Worm (Caenorhabditis elegans) whole organism, L2 larva: ENCODE measurements around the gene tsen-2.

ENCODE experiments used
- C34F6.9 ChIP-seq: fragments of 150-350 bp; optimal IDR thresholded peaks from 2 replicates; lab custom pipeline; 2014; ENCODE audit warnings: missing biosample characterization, missing genetic modification characterization
- F13H6.1 ChIP-seq: sonication (generic microtip); optimal IDR thresholded peaks from 2 replicates; lab custom pipeline; 2016; ENCODE audit warnings: missing genetic modification characterization, missing compliant biosample characterization
- R02D3.7 ChIP-seq: fragments of 150-350 bp; optimal IDR thresholded peaks from 2 replicates; lab custom pipeline; 2014; ENCODE audit warnings: missing biosample characterization, missing genetic modification characterization
- Y55F3AM.14 ChIP-seq: fragments of 200-800 bp; sonication (Bioruptor generic); optimal IDR thresholded peaks from 2 replicates; lab custom pipeline; 2018; ENCODE audit warnings: mild to moderate bottlenecking, missing genetic modification characterization, missing compliant biosample characterization
- aly-2 ChIP-seq: fragments of 150-350 bp; optimal IDR thresholded peaks from 2 replicates; lab custom pipeline; 2014; ENCODE audit warnings: missing biosample characterization, missing genetic modification characterization
- ceh-16 ChIP-seq: fragments of 150-350 bp; optimal IDR thresholded peaks from 2 replicates; lab custom pipeline; 2014; ENCODE audit warnings: missing biosample characterization, missing genetic modification characterization
- ceh-82 ChIP-seq: fragments of 150-350 bp; optimal IDR thresholded peaks from 2 replicates; lab custom pipeline; 2014; ENCODE audit warnings: missing biosample characterization, missing genetic modification characterization
- crh-2 ChIP-seq: sonication (generic microtip); optimal IDR thresholded peaks from 2 replicates; lab custom pipeline; 2017; ENCODE audit warnings: missing biosample characterization, missing genetic modification characterization
- dmd-4 ChIP-seq: sonication (generic microtip); optimal IDR thresholded peaks from 2 replicates; lab custom pipeline; 2017; ENCODE audit warnings: missing biosample characterization, missing genetic modification characterization
- egl-27 ChIP-seq: sonication (generic microtip); optimal IDR thresholded peaks from 3 replicates; lab custom pipeline; 2017; ENCODE audit warnings: missing biosample characterization, missing genetic modification reagents, missing genetic modification characterization
- elt-1 ChIP-seq: fragments of 150-350 bp; optimal IDR thresholded peaks from 2 replicates; lab custom pipeline; 2014; ENCODE audit warnings: missing biosample characterization, missing genetic modification characterization
- fos-1 ChIP-seq: fragments of 150-350 bp; optimal IDR thresholded peaks from 2 replicates; lab custom pipeline; 2014; ENCODE audit warnings: missing biosample characterization, missing genetic modification characterization
- gmeb-1 ChIP-seq: fragments of 150-350 bp; optimal IDR thresholded peaks from 2 replicates; lab custom pipeline; 2014; ENCODE audit warnings: missing biosample characterization, missing genetic modification characterization
- lin-11 ChIP-seq: fragments of 150-350 bp; sonication (generic microtip); optimal IDR thresholded peaks from 2 replicates; lab custom pipeline; 2014; ENCODE audit warnings: missing biosample characterization, missing genetic modification characterization, inconsistent platforms, mixed read lengths
- lin-13 ChIP-seq: fragments of 150-350 bp; optimal IDR thresholded peaks from 2 replicates; lab custom pipeline; 2014; ENCODE audit warnings: missing biosample characterization, missing genetic modification reagents, missing genetic modification characterization
- lin-39 ChIP-seq: fragments of 150-350 bp; optimal IDR thresholded peaks from 2 replicates; lab custom pipeline; 2014; ENCODE audit warnings: missing biosample characterization, missing genetic modification reagents, missing genetic modification characterization
- lsy-2 ChIP-seq, 2 experiments: fragments of 150-350 bp in 1 of 2; sonication (generic microtip) in 1 of 2; optimal IDR thresholded peaks; 2 replicates each; lab custom pipeline; 2014 to 2017; ENCODE audit warnings: missing biosample characterization in 2 of 2, missing genetic modification characterization in 2 of 2
- mbf-1 ChIP-seq: sonication (generic microtip); optimal IDR thresholded peaks from 2 replicates; lab custom pipeline; 2017; ENCODE audit warnings: missing biosample characterization, missing genetic modification characterization
- mdl-1 ChIP-seq, 2 experiments: fragments of 150-350 bp in 1 of 2; sonication (generic microtip) in 1 of 2; optimal IDR thresholded peaks; 2 replicates each; lab custom pipeline; 2017; ENCODE audit warnings: missing biosample characterization in 2 of 2, missing genetic modification characterization in 2 of 2
- nhr-11 ChIP-seq: fragments of 150-350 bp; optimal IDR thresholded peaks from 2 replicates; lab custom pipeline; 2014; ENCODE audit warnings: missing biosample characterization, missing genetic modification characterization
- nhr-12 ChIP-seq: fragments of 150-350 bp; optimal IDR thresholded peaks from 2 replicates; lab custom pipeline; 2014; ENCODE audit warnings: missing biosample characterization, missing genetic modification characterization
- nhr-21 ChIP-seq: fragments of 150-350 bp; optimal IDR thresholded peaks from 2 replicates; lab custom pipeline; 2014; ENCODE audit warnings: missing biosample characterization, missing genetic modification characterization
- nhr-23 ChIP-seq: fragments of 150-350 bp; optimal IDR thresholded peaks from 2 replicates; lab custom pipeline; 2014; ENCODE audit warnings: missing biosample characterization, missing genetic modification reagents, missing genetic modification characterization
- nhr-237 ChIP-seq: fragments of 150-350 bp; optimal IDR thresholded peaks from 2 replicates; lab custom pipeline; 2014; ENCODE audit warnings: missing biosample characterization, missing genetic modification characterization
- nhr-6 ChIP-seq: fragments of 150-350 bp; optimal IDR thresholded peaks from 2 replicates; lab custom pipeline; 2014; ENCODE audit warnings: missing biosample characterization, missing genetic modification characterization
- peb-1 ChIP-seq: fragments of 150-350 bp; optimal IDR thresholded peaks from 2 replicates; lab custom pipeline; 2014; ENCODE audit warnings: missing biosample characterization, missing genetic modification characterization
- sem-4 ChIP-seq: fragments of 150-350 bp; optimal IDR thresholded peaks from 2 replicates; lab custom pipeline; 2014; ENCODE audit warnings: missing biosample characterization, missing genetic modification reagents, missing genetic modification characterization
- sma-9 ChIP-seq, 2 experiments: fragments of 150-350 bp in 1 of 2; sonication (generic microtip) in 1 of 2; optimal IDR thresholded peaks; 2 replicates each; lab custom pipeline; 2014 to 2016; ENCODE audit warnings: missing genetic modification characterization in 2 of 2, mild to moderate bottlenecking in 1 of 2, missing biosample characterization in 1 of 2, missing compliant biosample characterization in 1 of 2, missing genetic modification reagents in 1 of 2, moderate library complexity in 1 of 2
- snpc-4 ChIP-seq: fragments of 150-350 bp; optimal IDR thresholded peaks from 2 replicates; lab custom pipeline; 2014; ENCODE audit warnings: missing biosample characterization, missing genetic modification characterization
- unc-55 ChIP-seq: fragments of 150-350 bp; sonication (generic microtip); optimal IDR thresholded peaks from 3 replicates; lab custom pipeline; 2014; ENCODE audit warnings: missing biosample characterization, missing genetic modification reagents, missing genetic modification characterization
- zag-1 ChIP-seq: fragments of 150-350 bp; optimal IDR thresholded peaks from 2 replicates; lab custom pipeline; 2014; ENCODE audit warnings: missing biosample characterization, missing genetic modification characterization
- ztf-4 ChIP-seq: fragments of 150-350 bp; optimal IDR thresholded peaks from 2 replicates; lab custom pipeline; 2014; ENCODE audit warnings: missing biosample characterization, missing genetic modification characterization

The tsen-2 gene

DNA sequence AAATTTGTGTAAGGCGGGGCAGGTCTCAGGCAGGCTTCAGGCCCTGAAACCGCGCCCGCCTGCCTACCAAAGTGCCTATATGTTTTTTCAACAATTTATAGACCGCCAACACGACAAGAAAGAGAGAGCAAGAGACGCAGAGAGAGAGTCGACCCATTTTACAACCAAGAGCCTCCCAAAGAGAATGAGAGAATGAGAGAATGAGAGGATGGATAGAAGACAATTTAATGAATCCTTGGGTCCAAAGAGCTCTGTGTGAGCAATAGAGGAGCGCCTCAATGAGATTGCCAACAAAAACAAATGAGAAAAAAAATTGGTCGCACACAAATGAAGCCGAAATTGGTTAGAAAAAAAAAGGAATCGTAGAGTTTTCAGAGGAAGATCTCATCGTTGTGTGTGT, 39.8 kb upstream of the tsen-2 start (continued):
- no peak for TF ChIP-seq mbf-1 (tag; lab: Kevin White, UChicago)
- no peak for TF ChIP-seq egl-27 (tag; lab: Kevin White, UChicago)
- TF ChIP-seq nhr-237, result no peak
- TF ChIP-seq aly-2 (tag; lab: Kevin White, UChicago), result no peak
- no peak for TF ChIP-seq ceh-82 (tag; lab: Kevin White, UChicago)
- no peak for TF ChIP-seq gmeb-1
- TF ChIP-seq lin-39 (tag; lab: Kevin White, UChicago), result no peak

DNA sequence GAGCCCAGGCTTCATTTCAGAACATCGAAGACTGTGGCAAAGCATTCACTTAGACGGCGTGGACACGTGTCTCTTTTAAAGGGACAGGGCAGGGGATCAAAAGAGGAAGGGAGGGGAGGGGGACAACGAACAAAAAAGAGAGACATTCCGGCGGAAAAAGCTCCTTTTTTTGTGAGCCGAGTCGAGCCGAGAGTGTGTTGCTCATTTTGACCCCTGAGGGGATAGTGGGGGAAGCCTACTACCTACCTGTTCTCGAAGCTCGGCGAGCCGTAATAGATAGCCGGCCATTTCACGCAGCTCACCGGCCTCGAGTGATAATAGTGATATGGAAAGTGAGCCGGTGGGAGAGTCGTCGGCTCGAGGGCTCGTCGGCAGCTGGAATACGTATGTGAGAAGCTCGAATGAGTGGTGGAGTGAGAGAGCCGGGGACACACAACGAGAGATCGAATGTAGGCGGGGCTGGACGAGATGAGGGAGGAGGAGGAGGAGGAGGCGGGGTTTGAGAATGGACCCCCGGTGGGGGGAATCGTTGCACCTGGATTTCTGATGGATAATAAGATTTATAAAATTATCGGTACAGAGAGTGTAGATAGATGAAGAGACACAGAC, 38.7 kb upstream of the tsen-2 start:
- no peak for TF ChIP-seq unc-55 (GFP tag; lab: Kevin White, UChicago)
- TF ChIP-seq F13H6.1 (tag; lab: Kevin White, UChicago), result peak; percentile 14

DNA sequence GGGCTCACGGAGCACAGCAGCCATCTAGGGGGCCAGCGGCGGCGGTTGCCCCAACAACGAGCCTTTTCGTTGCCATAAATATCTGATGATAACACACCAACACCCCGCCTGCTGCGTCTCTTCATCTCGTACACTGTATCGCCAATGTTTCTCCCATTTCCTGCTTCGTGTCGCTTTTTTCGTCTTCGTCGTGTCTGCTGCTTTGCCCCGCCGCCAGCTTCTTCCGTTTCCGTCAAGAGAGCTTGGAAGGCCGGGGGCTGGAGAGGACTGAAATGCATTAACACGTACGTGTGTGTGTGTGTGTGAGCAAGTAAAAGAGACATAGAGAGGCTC, 37.8 kb upstream of the tsen-2 start:
- TF ChIP-seq mbf-1 (tag; lab: Kevin White, UChicago) (no peak), crh-2 (tag; lab: Kevin White, UChicago) (peak; percentile 9), C34F6.9 (peak; percentile 36), lin-11 (tag; lab: Kevin White, UChicago) (peak; percentile 14), nhr-21 (tag; lab: Kevin White, UChicago) (no peak), snpc-4 (tag; lab: Kevin White, UChicago) (peak; percentile 11), lsy-2 (tag; optimal IDR thresholded peaks at IDR 0.05; lab: Kevin White, UChicago) (peak in 1 of 2 experiments; percentile 20), sem-4 (tag; lab: Kevin White, UChicago) (peak; percentile 17), mdl-1 (tag; optimal IDR thresholded peaks at IDR 0.05; lab: Kevin White, UChicago) (no peak), unc-55 (GFP tag; lab: Kevin White, UChicago) (peak; percentile 22), F13H6.1 (tag; lab: Kevin White, UChicago) (peak; percentile 58)

DNA sequence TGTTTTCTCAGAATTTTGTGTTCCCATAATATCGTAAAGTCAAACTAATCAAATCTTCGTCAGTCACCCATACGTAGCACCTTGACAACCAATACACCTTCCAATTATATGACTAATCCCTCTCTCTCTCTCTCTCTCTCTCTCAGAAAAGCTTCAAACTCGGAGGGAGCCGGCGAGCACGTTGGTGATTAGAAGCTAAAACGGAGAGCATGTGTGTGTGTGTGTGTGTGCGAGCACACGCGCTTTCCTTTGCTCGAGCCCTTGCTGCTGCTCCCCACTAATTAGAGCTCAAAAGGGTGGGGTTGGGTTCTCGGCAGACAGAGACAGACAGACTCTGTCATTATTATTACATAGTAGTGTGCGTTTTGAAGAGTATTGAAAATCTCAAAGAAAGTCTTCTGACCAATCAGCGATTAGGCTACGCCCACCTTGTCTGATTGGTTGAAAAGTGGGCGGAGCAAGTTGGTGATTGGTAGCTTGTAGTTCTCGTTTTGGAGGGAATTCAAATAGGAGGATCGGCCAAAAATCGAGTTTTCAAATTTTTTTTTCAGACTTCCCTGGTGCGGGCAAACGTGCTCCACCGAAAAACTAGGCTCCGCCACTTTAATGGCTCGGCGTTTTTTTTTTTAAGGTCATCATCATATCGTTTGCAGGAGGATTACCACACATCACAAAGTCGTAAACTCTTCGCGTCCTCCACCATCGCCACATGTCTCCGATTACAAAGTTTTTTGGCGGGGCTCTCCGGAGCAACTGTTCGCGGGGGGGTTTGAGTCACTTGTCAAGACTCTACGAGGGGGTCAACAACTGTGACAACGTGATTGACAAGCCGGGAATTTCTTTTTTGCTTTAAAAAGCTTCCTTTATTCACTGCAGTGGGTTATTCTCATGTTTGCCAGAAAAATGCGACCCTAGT, 37.2 kb upstream of the tsen-2 start:
- TF ChIP-seq C34F6.9, result peak; percentile 14
- TF ChIP-seq unc-55 (GFP tag; lab: Kevin White, UChicago), result no peak
- TF ChIP-seq nhr-21 (tag; lab: Kevin White, UChicago), result peak; percentile 8
- no peak for TF ChIP-seq lin-39 (tag; lab: Kevin White, UChicago)
- TF ChIP-seq lsy-2 (tag; optimal IDR thresholded peaks at IDR 0.05; lab: Kevin White, UChicago), result peak in 1 of 2 experiments; percentile 9
- peak; percentile 7 for TF ChIP-seq F13H6.1 (tag; lab: Kevin White, UChicago)
- no peak for TF ChIP-seq aly-2 (tag; lab: Kevin White, UChicago)
- TF ChIP-seq snpc-4 (tag; lab: Kevin White, UChicago), result no peak
- peak; percentile 31 for TF ChIP-seq sma-9 (GFP tag; optimal IDR thresholded peaks at IDR 0.05; lab: Kevin White, UChicago)
- no peak for TF ChIP-seq sma-9 (tag; optimal IDR thresholded peaks at IDR 0.05; lab: Kevin White, UChicago)
- TF ChIP-seq sem-4 (tag; lab: Kevin White, UChicago), result peak; percentile 30
- TF ChIP-seq mdl-1 (tag; optimal IDR thresholded peaks at IDR 0.05; lab: Kevin White, UChicago), result peak in 1 of 2 experiments; percentile 2
- no peak for TF ChIP-seq peb-1 (tag; lab: Kevin White, UChicago)
- no peak for TF ChIP-seq gmeb-1
- peak; percentile 10 for TF ChIP-seq Y55F3AM.14
- TF ChIP-seq nhr-12 (tag; lab: Kevin White, UChicago), result no peak

DNA sequence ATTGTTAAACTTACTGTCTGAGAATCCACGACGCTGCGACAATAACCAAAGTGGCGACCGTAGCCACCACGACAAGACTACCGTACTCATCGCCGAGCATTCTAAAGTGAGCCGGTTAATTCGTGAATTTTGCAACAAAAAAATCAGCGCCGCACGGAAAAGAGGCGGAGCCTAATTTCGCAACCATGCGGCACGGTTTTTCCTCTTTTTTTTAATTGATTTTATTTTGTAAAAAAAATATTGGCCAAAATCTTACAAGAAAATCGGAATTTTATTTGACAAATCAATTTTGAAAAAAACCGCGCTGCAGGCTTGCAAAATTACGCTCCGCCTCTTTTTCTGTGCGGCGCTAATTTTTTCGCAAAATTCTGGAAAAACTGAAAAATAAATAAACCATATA, 35.5 kb upstream of the tsen-2 start, which contains the start of gene dolk-1:
dolk-1 (minus strand) TSS at position 101 of the 400 bp plus-strand sequence.
- TF ChIP-seq nhr-12 (tag; lab: Kevin White, UChicago), result no peak
- no peak for TF ChIP-seq elt-1 (tag; lab: Kevin White, UChicago)
- no peak for TF ChIP-seq fos-1 (tag; lab: Kevin White, UChicago)
- TF ChIP-seq nhr-23 (tag; lab: Kevin White, UChicago), result no peak
- TF ChIP-seq nhr-6 (tag; lab: Kevin White, UChicago), result no peak
- no peak for TF ChIP-seq C34F6.9
- no peak for TF ChIP-seq mbf-1 (tag; lab: Kevin White, UChicago)
- TF ChIP-seq ztf-4 (tag; lab: Kevin White, UChicago), result no peak

DNA sequence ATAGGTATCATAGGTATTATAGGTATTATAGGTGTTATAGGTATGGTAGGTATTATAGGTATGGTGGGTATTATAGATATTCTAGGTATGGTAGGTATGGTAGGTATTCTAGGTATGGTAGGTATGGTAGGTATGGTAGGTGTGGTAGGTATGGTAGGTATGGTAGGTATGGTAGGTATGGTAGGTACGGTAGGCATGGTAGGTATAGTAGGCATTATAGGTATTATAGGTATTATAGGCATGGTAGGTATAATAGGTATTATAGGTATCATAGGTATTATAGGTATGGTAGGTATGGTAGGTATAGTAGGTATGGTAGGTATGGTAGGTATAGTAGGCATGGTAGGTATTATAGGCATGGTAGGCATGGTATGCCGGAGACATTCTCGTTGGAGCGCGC, 33.9 kb upstream of the tsen-2 start:
- TF ChIP-seq lin-13 (GFP tag; lab: Kevin White, UChicago) (no peak), R02D3.7 (tag; lab: Kevin White, UChicago) (no peak), zag-1 (no peak), nhr-11 (no peak), egl-27 (tag; lab: Kevin White, UChicago) (no peak), dmd-4 (no peak), nhr-12 (tag; lab: Kevin White, UChicago) (no peak), ceh-16 (no peak), nhr-21 (tag; lab: Kevin White, UChicago) (no peak), lin-11 (tag; lab: Kevin White, UChicago) (no peak)
